Worm (Caenorhabditis elegans): ENCODE results near the gene tdo-2.

Gene tdo-2

DNA sequence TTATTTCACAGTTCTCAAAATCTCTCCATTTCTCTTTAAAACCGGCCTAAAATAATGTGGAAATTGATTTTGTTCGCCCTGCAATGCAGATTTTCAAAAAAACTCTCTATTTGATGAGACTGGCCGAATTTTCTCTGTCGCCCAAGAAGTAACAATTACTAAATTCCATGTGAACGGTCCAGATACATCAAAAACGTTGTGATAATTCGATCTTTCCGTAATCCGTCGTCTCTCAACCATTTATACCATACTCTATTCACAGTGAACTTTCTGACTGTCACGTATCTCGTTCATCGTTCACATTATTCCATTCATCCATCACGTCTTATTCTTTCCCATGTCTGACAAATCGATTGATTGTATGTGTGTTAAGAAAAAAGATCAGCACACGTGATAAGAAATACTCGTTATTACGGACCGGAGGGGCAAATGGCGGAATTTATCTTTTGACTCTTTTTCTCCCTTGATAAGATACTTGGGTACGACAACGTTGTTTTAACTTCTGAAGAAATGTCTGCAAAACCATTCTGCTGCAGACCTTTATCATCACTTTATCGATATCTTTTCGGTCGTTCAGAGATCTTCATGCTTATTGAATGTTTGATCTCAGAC lies 1.4 kb upstream of the tdo-2 start (continued):
- TF ChIP-seq pqm-1 (tag; optimal IDR thresholded peaks at IDR 0.05) (no peak), nhr-28 (tag; optimal IDR thresholded peaks at IDR 0.05) (no peak), nhr-47 (tag; optimal IDR thresholded peaks at IDR 0.05) (peak; percentile 44), ama-1 (optimal IDR thresholded peaks at IDR 0.05) (no peak), nhr-20 (tag; optimal IDR thresholded peaks at IDR 0.05) (peak; percentile 69), skn-1 (tag; optimal IDR thresholded peaks at IDR 0.05) (no peak), ztf-11 (tag; optimal IDR thresholded peaks at IDR 0.05) (no peak), snpc-4 (tag; optimal IDR thresholded peaks at IDR 0.05) (no peak), efl-3 (GFP tag; optimal IDR thresholded peaks at IDR 0.05) (no peak), aly-2 (tag; optimal IDR thresholded peaks at IDR 0.05) (no peak), zip-4 (GFP tag; optimal IDR thresholded peaks at IDR 0.05) (no peak), elt-2 (tag; optimal IDR thresholded peaks at IDR 0.05) (no peak), unc-30 (tag; optimal IDR thresholded peaks at IDR 0.05) (no peak), mef-2 (tag; optimal IDR thresholded peaks at IDR 0.05) (no peak), ceh-82 (tag; optimal IDR thresholded peaks at IDR 0.05) (no peak), pag-3 (tag; optimal IDR thresholded peaks at IDR 0.05; ENCODE audit: borderline replicate concordance, insufficient read depth) (no peak), rnt-1 (tag; optimal IDR thresholded peaks at IDR 0.05) (no peak), tlp-1 (tag; optimal IDR thresholded peaks at IDR 0.05) (no peak), dpl-1 (GFP tag; optimal IDR thresholded peaks at IDR 0.05) (peak in 1 of 3 experiments; percentile 0), dsc-1 (tag; optimal IDR thresholded peaks at IDR 0.05) (no peak), ztf-4 (tag; optimal IDR thresholded peaks at IDR 0.05) (peak; percentile 7), jun-1 (tag; optimal IDR thresholded peaks at IDR 0.05) (no peak), sox-4 (tag; optimal IDR thresholded peaks at IDR 0.05) (no peak), pax-3 (tag; optimal IDR thresholded peaks at IDR 0.05) (no peak)

DNA sequence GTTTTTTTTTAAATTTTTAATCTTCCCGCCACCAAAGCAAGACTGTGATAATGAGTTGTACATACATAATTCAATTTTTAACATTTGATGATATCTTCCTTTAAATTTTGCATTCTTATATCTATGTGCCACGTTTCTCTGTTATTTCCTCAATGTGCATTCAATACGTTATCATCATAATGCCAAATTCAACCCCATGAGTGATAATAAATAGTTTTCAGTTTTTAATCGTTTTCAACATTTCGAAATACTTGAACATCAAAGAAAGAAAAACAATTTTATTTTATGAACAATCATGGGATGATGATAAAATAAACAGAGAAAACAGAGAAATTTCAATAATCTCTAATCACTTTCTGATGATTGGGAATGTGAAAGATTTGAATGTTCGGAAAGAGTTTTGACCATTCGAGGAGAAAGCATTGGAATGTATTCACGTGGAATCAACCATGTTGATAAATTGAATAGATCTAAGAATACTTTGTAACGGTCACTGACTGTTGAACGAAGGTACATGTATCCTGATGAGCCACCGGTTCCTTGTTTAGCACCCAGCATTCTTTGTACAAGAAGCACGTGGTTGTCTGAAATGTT lies 2.3 kb downstream of the tdo-2 start:
- TF ChIP-seq nhr-90 (tag; optimal IDR thresholded peaks at IDR 0.05; ENCODE audit: poor library complexity) = peak; percentile 75
- TF ChIP-seq xbp-1 (tag; optimal IDR thresholded peaks at IDR 0.05) = no peak
- TF ChIP-seq hlh-4 (tag; optimal IDR thresholded peaks at IDR 0.05) = no peak
- TF ChIP-seq elt-2 (tag; optimal IDR thresholded peaks at IDR 0.05) = peak; percentile 67
- TF ChIP-seq lin-14 (GFP tag; optimal IDR thresholded peaks at IDR 0.05) = peak; percentile 16
- peak in 1 of 2 experiments; percentile 57 for TF ChIP-seq lin-35 (GFP tag; optimal IDR thresholded peaks at IDR 0.05)
- peak; percentile 40 for TF ChIP-seq nhr-85 (tag)
- peak; percentile 34 for TF ChIP-seq pqm-1 (tag; optimal IDR thresholded peaks at IDR 0.05)
- TF ChIP-seq snu-23 (GFP tag; optimal IDR thresholded peaks at IDR 0.05) = peak; percentile 21
- no peak for TF ChIP-seq nhr-19 (GFP tag; conservative IDR thresholded peaks at IDR 0.05)
- TF ChIP-seq nhr-47 (tag; optimal IDR thresholded peaks at IDR 0.05) = peak; percentile 12
- TF ChIP-seq efl-1 (optimal IDR thresholded peaks at IDR 0.05) = peak in 1 of 2 experiments; percentile 21
- peak in 1 of 2 experiments; percentile 70 for TF ChIP-seq efl-1 (GFP tag; optimal IDR thresholded peaks at IDR 0.05 in 1 of 2)
- TF ChIP-seq lin-15B (tag; optimal IDR thresholded peaks at IDR 0.05) = no peak
- peak; percentile 27 for TF ChIP-seq nhr-20 (tag; optimal IDR thresholded peaks at IDR 0.05)
- peak in 1 of 2 experiments; percentile 34 for TF ChIP-seq lsy-2 (tag; optimal IDR thresholded peaks at IDR 0.05)
- TF ChIP-seq pax-3 (tag; optimal IDR thresholded peaks at IDR 0.05) = peak; percentile 9
- TF ChIP-seq ztf-4 (tag; optimal IDR thresholded peaks at IDR 0.05) = peak; percentile 11
- no peak for TF ChIP-seq isw-1 (GFP tag; IDR thresholded peaks at IDR 0.05)
- peak; percentile 43 for TF ChIP-seq ama-1 (optimal IDR thresholded peaks at IDR 0.05)
- no peak for TF ChIP-seq unc-98 (GFP tag; IDR thresholded peaks at IDR 0.05)
- peak; percentile 59 for TF ChIP-seq nhr-71 (tag; optimal IDR thresholded peaks at IDR 0.05)
- TF ChIP-seq C16A3.4 (tag; optimal IDR thresholded peaks at IDR 0.05) = peak; percentile 22
- TF ChIP-seq jun-1 (tag; optimal IDR thresholded peaks at IDR 0.05) = no peak
- TF ChIP-seq fkh-8 (tag; optimal IDR thresholded peaks at IDR 0.05) = no peak
- TF ChIP-seq egl-13 (tag; optimal IDR thresholded peaks at IDR 0.05) = no peak

Data from whole organism, L1 larva.